Fruit fly (Drosophila melanogaster) Kc167 (cell line): ENCODE measurements around the gene CG6454.

Experiments
- Sin3A ChIP-seq: fragments of >200 bp; optimal IDR thresholded peaks from 2 replicates; lab custom pipeline; 2018; ENCODE audit warnings: missing external identifiers
- psq ChIP-seq: fragments of >200 bp; optimal IDR thresholded peaks from 2 replicates; lab custom pipeline; 2017; ENCODE audit warnings: missing external identifiers

dm6 chr3R:24301520-24301919 is 47.5 kb upstream of the CG6454 start:
- TF ChIP-seq psq (lab: Kevin White, UChicago) (no peak), Sin3A (lab: Kevin White, UChicago) (no peak)
